Worm (Caenorhabditis elegans): ENCODE results near the gene F35D2.6.

- TF ChIP-seq fkh-10 (GFP tag; optimal IDR thresholded peaks at IDR 0.05) (no peak), ama-1 (optimal IDR thresholded peaks at IDR 0.05) (no peak), tbx-2 (tag; optimal IDR thresholded peaks at IDR 0.05) (no peak), F13H6.1 (tag; optimal IDR thresholded peaks at IDR 0.05) (no peak), hlh-30 (tag; optimal IDR thresholded peaks at IDR 0.05; ENCODE audit: insufficient read depth) (no peak), ceh-19 (GFP tag; optimal IDR thresholded peaks at IDR 0.05) (no peak), ceh-45 (GFP tag; IDR thresholded peaks at IDR 0.05) (no peak), nhr-11 (tag; optimal IDR thresholded peaks at IDR 0.05) (no peak)
Observed at ce11 chrII:7549035-7549434, 28.5 kb upstream of the F35D2.6 start, which contains the start of gene tph-1.

Data from whole organism, late embryonic.